Fruit fly (Drosophila melanogaster): Measurements from ENCODE around the gene Prim1.

DNA sequence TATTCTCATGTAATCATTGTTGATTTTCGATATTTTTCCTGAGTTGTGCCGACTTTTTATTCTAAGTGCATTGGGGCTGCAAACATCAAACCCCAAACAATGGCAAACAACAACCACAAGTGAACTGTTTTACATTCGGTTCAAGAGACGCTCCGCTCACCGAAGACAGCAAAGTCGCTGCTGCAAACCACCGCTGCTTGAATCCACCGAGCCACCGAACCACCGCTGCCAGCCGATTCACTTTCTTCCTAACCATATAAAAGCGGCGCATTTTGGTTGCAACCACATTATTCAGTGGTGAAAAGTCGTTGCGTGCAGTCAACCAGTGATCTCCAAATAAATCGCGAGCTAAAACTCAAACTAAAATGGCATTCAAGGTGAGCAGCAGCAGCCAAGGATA, 3.7 kb upstream of the Prim1 start, which contains the start of gene Cpr66Cb:
- TF ChIP-seq CTCF (optimal IDR thresholded peaks at IDR 0.05) (no peak), CG8478 (optimal IDR thresholded peaks at IDR 0.05) (no peak)

Measured in S2 (cell line).